Worm (Caenorhabditis elegans): ENCODE measurements around the gene R144.3.

ce11 chrIII:5020924-5021323 is 865 bp upstream of the R144.3 start, which contains the start of gene mdt-11:
- no peak for TF ChIP-seq nhr-237 (tag; optimal IDR thresholded peaks at IDR 0.05)
- no peak for TF ChIP-seq nhr-25 (tag; optimal IDR thresholded peaks at IDR 0.05)
- no peak for TF ChIP-seq nhr-28 (tag; optimal IDR thresholded peaks at IDR 0.05)
